Fruit fly (Drosophila melanogaster) whole organism, embryonic: ENCODE measurements around the gene CG17327.

Source experiments
- Asciz ChIP-seq: fragments of 200-800 bp; sonication (Bioruptor generic); optimal IDR thresholded peaks from 2 replicates; lab custom pipeline; 2017; ENCODE audit warnings: missing biosample characterization, mild to moderate bottlenecking, missing genetic modification characterization, missing genetic modification reagents
- Atf-2 ChIP-seq: fragments of 200-800 bp; sonication (Bioruptor generic); optimal IDR thresholded peaks from 2 replicates; lab custom pipeline; 2016; ENCODE audit warnings: missing biosample characterization, missing genetic modification characterization
- Atf6 ChIP-seq: fragments of 200-800 bp; sonication (Bioruptor generic); IDR thresholded peaks from 2 replicates; pipeline ENCODE4 v1.3.6; 2022; ENCODE audit warnings: missing biosample characterization, missing genetic modification characterization
- CG10267 ChIP-seq: fragments of 200-800 bp; sonication (Bioruptor generic); optimal IDR thresholded peaks from 2 replicates; lab custom pipeline; 2018; ENCODE audit warnings: missing biosample characterization, mild to moderate bottlenecking, missing genetic modification characterization, moderate library complexity
- CG10462 ChIP-seq: fragments of 200-800 bp; sonication (Bioruptor generic); optimal IDR thresholded peaks from 2 replicates; lab custom pipeline; 2016; ENCODE audit warnings: missing biosample characterization, missing genetic modification characterization
- CG10654 ChIP-seq: fragments of 200-800 bp; sonication (Bioruptor generic); optimal IDR thresholded peaks from 2 replicates; lab custom pipeline; 2016; ENCODE audit warnings: missing biosample characterization, missing genetic modification characterization
- CG11504 ChIP-seq: fragments of 200-800 bp; sonication (Bioruptor generic); optimal IDR thresholded peaks from 3 replicates; lab custom pipeline; 2019; ENCODE audit warnings: missing biosample characterization, mild to moderate bottlenecking, missing genetic modification characterization, moderate library complexity
- CG11695 ChIP-seq: fragments of 200-800 bp; sonication (Bioruptor generic); IDR thresholded peaks from 3 replicates; pipeline ENCODE4 v1.3.6; 2022; ENCODE audit warnings: missing biosample characterization, missing genetic modification characterization
- CG11696 ChIP-seq: fragments of 200-800 bp; sonication (Bioruptor generic); IDR thresholded peaks from 2 replicates; pipeline ENCODE4 v1.3.6; 2022; ENCODE audit warnings: missing biosample characterization, missing genetic modification characterization
- CG12071 ChIP-seq: fragments of 200-800 bp; sonication (Bioruptor generic); optimal IDR thresholded peaks from 3 replicates; lab custom pipeline; 2018; ENCODE audit warnings: missing biosample characterization, mild to moderate bottlenecking, missing genetic modification characterization
- CG1233 ChIP-seq: fragments of 200-800 bp; sonication (Bioruptor generic); optimal IDR thresholded peaks from 4 replicates; lab custom pipeline; 2018; ENCODE audit warnings: missing biosample characterization, mild to moderate bottlenecking, missing genetic modification characterization
- CG13287 ChIP-seq: fragments of 200-800 bp; sonication (Bioruptor generic); IDR thresholded peaks from 2 replicates; pipeline ENCODE4 v1.3.6; 2022; ENCODE audit warnings: missing biosample characterization, missing genetic modification characterization; ENCODE audit not compliant: partially characterized antibody
- CG15011 ChIP-seq: fragments of 200-800 bp; sonication (Bioruptor generic); optimal IDR thresholded peaks from 3 replicates; lab custom pipeline; 2018; ENCODE audit warnings: missing biosample characterization, mild to moderate bottlenecking, missing genetic modification characterization
- CG15073 ChIP-seq: fragments of 200-800 bp; sonication (Bioruptor generic); optimal IDR thresholded peaks from 2 replicates; lab custom pipeline; 2016; ENCODE audit warnings: missing biosample characterization, missing genetic modification characterization
- CG1832 ChIP-seq: fragments of 200-800 bp; sonication (Bioruptor generic); optimal IDR thresholded peaks from 2 replicates; lab custom pipeline; 2017; ENCODE audit warnings: missing biosample characterization, mild to moderate bottlenecking, missing genetic modification characterization, inconsistent platforms
- CG18599 ChIP-seq: fragments of 200-800 bp; sonication (Bioruptor generic); optimal IDR thresholded peaks from 3 replicates; lab custom pipeline; 2017; ENCODE audit warnings: missing biosample characterization, missing genetic modification characterization, mild to moderate bottlenecking, moderate library complexity, missing genetic modification reagents
- CG18764 ChIP-seq: fragments of 200-800 bp; sonication (Bioruptor generic); optimal IDR thresholded peaks from 3 replicates; lab custom pipeline; 2016; ENCODE audit warnings: missing biosample characterization, missing genetic modification characterization
- CG2889 ChIP-seq: fragments of 200-800 bp; sonication (Bioruptor generic); IDR thresholded peaks from 3 replicates; pipeline ENCODE4 v1.3.6; 2022; ENCODE audit warnings: missing biosample characterization, missing genetic modification characterization
- CG34224 ChIP-seq: fragments of 200-800 bp; sonication (Bioruptor generic); IDR thresholded peaks from 3 replicates; pipeline ENCODE4 v1.3.6; 2022; ENCODE audit warnings: missing biosample characterization, missing genetic modification characterization; ENCODE audit not compliant: partially characterized antibody
- CG8924 ChIP-seq: fragments of 200-800 bp; optimal IDR thresholded peaks from 3 replicates; lab custom pipeline; 2019; ENCODE audit warnings: missing biosample characterization, mild to moderate bottlenecking, missing genetic modification characterization, moderate library complexity
- CG9876 ChIP-seq: fragments of 200-800 bp; sonication (Bioruptor generic); optimal IDR thresholded peaks from 2 replicates; lab custom pipeline; 2016; ENCODE audit warnings: missing biosample characterization, missing genetic modification characterization
- Chrac-16 ChIP-seq: fragments of 200-800 bp; sonication (Bioruptor generic); optimal IDR thresholded peaks from 3 replicates; lab custom pipeline; 2016; ENCODE audit warnings: missing biosample characterization, missing genetic modification characterization
- D19A ChIP-seq: fragments of 200-800 bp; optimal IDR thresholded peaks from 3 replicates; lab custom pipeline; 2019; ENCODE audit warnings: missing biosample characterization, mild to moderate bottlenecking, missing genetic modification characterization, moderate library complexity
- Deaf1 ChIP-seq: fragments of 200-800 bp; optimal IDR thresholded peaks from 3 replicates; lab custom pipeline; 2019; ENCODE audit warnings: missing biosample characterization, mild to moderate bottlenecking, missing genetic modification characterization, moderate library complexity
- Dp ChIP-seq: fragments of 200-800 bp; sonication (Bioruptor generic); optimal IDR thresholded peaks from 2 replicates; lab custom pipeline; 2018; ENCODE audit warnings: missing biosample characterization, mild to moderate bottlenecking, missing genetic modification characterization, moderate library complexity
- HHEX ChIP-seq: fragments of 200-800 bp; sonication (Bioruptor generic); optimal IDR thresholded peaks from 3 replicates; lab custom pipeline; 2017; ENCODE audit warnings: missing biosample characterization, mild to moderate bottlenecking, missing genetic modification characterization, missing genetic modification reagents
- HLH54F ChIP-seq: fragments of 200-800 bp; sonication (Bioruptor generic); optimal IDR thresholded peaks from 3 replicates; lab custom pipeline; 2016; ENCODE audit warnings: missing biosample characterization, missing genetic modification characterization
- Meics ChIP-seq: fragments of 200-800 bp; sonication (Bioruptor generic); optimal IDR thresholded peaks from 2 replicates; lab custom pipeline; 2017; ENCODE audit warnings: missing biosample characterization, mild to moderate bottlenecking, missing genetic modification characterization
- NK7.1 ChIP-seq: fragments of 200-800 bp; sonication (Bioruptor generic); optimal IDR thresholded peaks from 3 replicates; lab custom pipeline; 2016; ENCODE audit warnings: missing biosample characterization, missing genetic modification characterization
- Oli ChIP-seq: fragments of 200-800 bp; sonication (Bioruptor generic); optimal IDR thresholded peaks from 2 replicates; lab custom pipeline; 2018; ENCODE audit warnings: missing biosample characterization, mild to moderate bottlenecking, missing genetic modification characterization, moderate library complexity
- Ptx1 ChIP-seq: fragments of 200-800 bp; sonication (Bioruptor generic); IDR thresholded peaks from 2 replicates; pipeline ENCODE4 v1.3.6; 2022; ENCODE audit warnings: missing biosample characterization, missing genetic modification characterization
- al ChIP-seq: fragments of 200-800 bp; sonication (Bioruptor generic); IDR thresholded peaks from 2 replicates; pipeline ENCODE4 v1.3.6; 2022; ENCODE audit warnings: missing biosample characterization, missing genetic modification characterization
- corto ChIP-seq: fragments of 200-800 bp; sonication (Bioruptor generic); optimal IDR thresholded peaks from 2 replicates; lab custom pipeline; 2016; ENCODE audit warnings: missing biosample characterization, mild to moderate bottlenecking, missing genetic modification characterization, moderate library complexity
- crol ChIP-seq: fragments of 200-800 bp; sonication (Bioruptor generic); IDR thresholded peaks from 2 replicates; pipeline ENCODE4 v1.3.6; 2022; ENCODE audit warnings: missing biosample characterization, missing genetic modification characterization
- dimm ChIP-seq: fragments of 200-800 bp; sonication (Bioruptor generic); IDR thresholded peaks from 2 replicates; pipeline ENCODE4 v1.3.6; 2022; ENCODE audit warnings: missing biosample characterization, missing genetic modification characterization
- dm ChIP-seq: fragments of 200-800 bp; sonication (Bioruptor generic); optimal IDR thresholded peaks from 3 replicates; lab custom pipeline; 2016; ENCODE audit warnings: missing biosample characterization, missing genetic modification characterization
- dmrt99B ChIP-seq: fragments of 200-800 bp; sonication (Bioruptor generic); optimal IDR thresholded peaks from 2 replicates; lab custom pipeline; 2018; ENCODE audit warnings: missing biosample characterization, mild to moderate bottlenecking, missing genetic modification characterization, moderate library complexity
- dpn ChIP-seq, 2 experiments: fragments of 200-800 bp; sonication (Bioruptor generic); optimal IDR thresholded peaks; 3 replicates each; lab custom pipeline; 2016; ENCODE audit warnings: missing biosample characterization in 2 of 2, missing genetic modification characterization in 2 of 2
- gfzf ChIP-seq: fragments of 200-800 bp; sonication (Bioruptor generic); optimal IDR thresholded peaks from 2 replicates; lab custom pipeline; 2016; ENCODE audit warnings: missing biosample characterization, mild to moderate bottlenecking, missing genetic modification characterization, moderate library complexity
- jigr1 ChIP-seq: fragments of 200-800 bp; sonication (Bioruptor generic); IDR thresholded peaks from 3 replicates; pipeline ENCODE4 v1.3.6; 2022; ENCODE audit warnings: missing biosample characterization, missing genetic modification characterization
- oc ChIP-seq: fragments of 200-800 bp; sonication (Bioruptor generic); optimal IDR thresholded peaks from 2 replicates; lab custom pipeline; 2018; ENCODE audit warnings: missing biosample characterization, mild to moderate bottlenecking, missing genetic modification characterization, moderate library complexity
- pnt ChIP-seq: fragments of 200-800 bp; sonication (Bioruptor generic); optimal IDR thresholded peaks from 3 replicates; lab custom pipeline; 2016; ENCODE audit warnings: missing biosample characterization, missing genetic modification characterization
- row ChIP-seq: fragments of 200-800 bp; sonication (Bioruptor generic); IDR thresholded peaks from 3 replicates; pipeline ENCODE4 v1.3.6; 2022; ENCODE audit warnings: missing biosample characterization, missing genetic modification characterization
- run ChIP-seq: fragments of 200-800 bp; sonication (Bioruptor generic); optimal IDR thresholded peaks from 3 replicates; lab custom pipeline; 2018; ENCODE audit warnings: missing biosample characterization, mild to moderate bottlenecking, missing genetic modification characterization
- sens ChIP-seq: fragments of 200-800 bp; sonication (Bioruptor generic); peaks from one replicate; lab custom pipeline; 2016; ENCODE audit warnings: missing biosample characterization, missing genetic modification characterization
- sim ChIP-seq: fragments of 200-800 bp; sonication (Bioruptor generic); IDR thresholded peaks from 2 replicates; pipeline ENCODE4 v1.3.6; 2022; ENCODE audit warnings: missing biosample characterization, missing genetic modification characterization
- tgo ChIP-seq: fragments of 200-800 bp; sonication (Bioruptor generic); IDR thresholded peaks from 3 replicates; pipeline ENCODE4 v1.3.6; 2022; ENCODE audit warnings: missing biosample characterization, missing genetic modification characterization
- trem ChIP-seq: fragments of 200-800 bp; optimal IDR thresholded peaks from 3 replicates; lab custom pipeline; 2019; ENCODE audit warnings: missing biosample characterization, mild to moderate bottlenecking, missing genetic modification characterization, moderate library complexity
- trh ChIP-seq: fragments of 200-800 bp; sonication (Bioruptor generic); optimal IDR thresholded peaks from 2 replicates; lab custom pipeline; 2016; ENCODE audit warnings: missing biosample characterization, missing genetic modification characterization
- usp ChIP-seq: fragments of >200 bp; optimal IDR thresholded peaks from 2 replicates; lab custom pipeline; 2017; ENCODE audit warnings: missing biosample characterization, missing genetic modification characterization
- zen ChIP-seq: fragments of 200-800 bp; sonication (Bioruptor generic); optimal IDR thresholded peaks from 3 replicates; lab custom pipeline; 2018; ENCODE audit warnings: missing biosample characterization, mild to moderate bottlenecking, missing genetic modification characterization, moderate library complexity
- zf30C ChIP-seq: fragments of 200-800 bp; sonication (Bioruptor generic); optimal IDR thresholded peaks from 3 replicates; lab custom pipeline; 2018; ENCODE audit warnings: missing biosample characterization, mild to moderate bottlenecking, missing genetic modification characterization

The CG17327 gene

dm6 chr3R:12974447-12974846 lies 23.1 kb downstream of the CG17327 start (continued):
- TF ChIP-seq crol (GFP tag; lab: Robert Waterston, UW), result no peak
- TF ChIP-seq CG12071 (GFP tag; lab: Kevin White, UChicago), result no peak
- TF ChIP-seq Meics (GFP tag; lab: Kevin White, UChicago), result peak; percentile 14
- TF ChIP-seq CG13287 (GFP tag; lab: Robert Waterston, UW), result no peak
- no peak for TF ChIP-seq Atf-2 (GFP tag; lab: Kevin White, UChicago)
- peak; percentile 1 for TF ChIP-seq D19A
- no peak for TF ChIP-seq CG15073 (GFP tag; lab: Kevin White, UChicago)
- no peak for TF ChIP-seq gfzf (GFP tag; lab: Kevin White, UChicago)
- no peak for TF ChIP-seq CG11696
- no peak for TF ChIP-seq CG15011 (GFP tag; lab: Kevin White, UChicago)
- no peak for TF ChIP-seq run (tag; lab: Kevin White, UChicago)
- no peak for TF ChIP-seq Ptx1 (GFP tag; lab: Robert Waterston, UW)
- TF ChIP-seq al (GFP tag; lab: Robert Waterston, UW), result no peak
- TF ChIP-seq sens (GFP tag; lab: Kevin White, UChicago), result peak; percentile 28
- peak; percentile 40 for TF ChIP-seq CG11504
- TF ChIP-seq dpn (GFP tag; optimal IDR thresholded peaks at IDR 0.05; lab: Kevin White, UChicago), result no peak
- no peak for TF ChIP-seq HLH54F (GFP tag; lab: Kevin White, UChicago)
- TF ChIP-seq trh (GFP tag; lab: Kevin White, UChicago), result no peak
- no peak for TF ChIP-seq Asciz
- peak; percentile 59 for TF ChIP-seq Deaf1 (tag; lab: Kevin White, UChicago)
- peak; percentile 11 for TF ChIP-seq CG8924 (tag; lab: Kevin White, UChicago)
- TF ChIP-seq zf30C (GFP tag; lab: Kevin White, UChicago), result peak; percentile 21
- TF ChIP-seq CG2889 (GFP tag; lab: Robert Waterston, UW), result no peak
- TF ChIP-seq CG10654, result no peak
- no peak for TF ChIP-seq CG34224 (GFP tag; lab: Robert Waterston, UW)
- TF ChIP-seq tgo (GFP tag; lab: Robert Waterston, UW), result peak; percentile 33; the same call in 1 of the 3 replicates
- peak; percentile 2 for TF ChIP-seq Oli
- no peak for TF ChIP-seq jigr1 (GFP tag; lab: Robert Waterston, UW)
- TF ChIP-seq CG9876 (GFP tag; lab: Kevin White, UChicago), result no peak
- TF ChIP-seq CG11695 (GFP tag; lab: Robert Waterston, UW), result no peak
- TF ChIP-seq usp (GFP tag; lab: Kevin White, UChicago), result no peak
- no peak for TF ChIP-seq oc
- TF ChIP-seq CG18764, result no peak
- TF ChIP-seq Chrac-16 (GFP tag; lab: Kevin White, UChicago), result no peak
- TF ChIP-seq Dp (GFP tag; lab: Kevin White, UChicago), result no peak
- TF ChIP-seq HHEX, result no peak
- no peak for TF ChIP-seq trem
- peak; percentile 7 for TF ChIP-seq CG10267 (tag; lab: Kevin White, UChicago)
- TF ChIP-seq dm (GFP tag; lab: Kevin White, UChicago), result no peak
- TF ChIP-seq zen (tag; lab: Kevin White, UChicago), result peak; percentile 35
- TF ChIP-seq pnt, result no peak
- TF ChIP-seq sim (GFP tag; lab: Robert Waterston, UW), result no peak
- TF ChIP-seq dimm (GFP tag; lab: Robert Waterston, UW), result no peak
- TF ChIP-seq Atf6 (GFP tag; lab: Robert Waterston, UW), result no peak
- TF ChIP-seq NK7.1 (GFP tag; lab: Kevin White, UChicago), result no peak
- no peak for TF ChIP-seq CG1233 (GFP tag; lab: Kevin White, UChicago)
- peak; percentile 17 for TF ChIP-seq CG18599 (GFP tag; lab: Kevin White, UChicago)
- TF ChIP-seq CG10462 (GFP tag; lab: Kevin White, UChicago), result no peak
- TF ChIP-seq corto (GFP tag; lab: Kevin White, UChicago), result peak; percentile 28
- peak; percentile 24 for TF ChIP-seq dmrt99B (tag; lab: Kevin White, UChicago)
- no peak for TF ChIP-seq CG1832 (GFP tag; lab: Kevin White, UChicago)
- peak; percentile 55; the same call in 1 of the 3 replicates for TF ChIP-seq row (GFP tag; lab: Robert Waterston, UW)
